Worm (Caenorhabditis elegans) whole organism, L4/young adult: ENCODE results near the gene ugt-11.

Source experiments
- W03F9.2 ChIP-seq: fragments of 150-350 bp; optimal IDR thresholded peaks from 2 replicates; lab custom pipeline; 2014; ENCODE audit warnings: missing biosample characterization, missing genetic modification characterization
- dao-5 ChIP-seq: sonication (generic microtip); optimal IDR thresholded peaks from 2 replicates; lab custom pipeline; 2016; ENCODE audit warnings: missing genotype, missing genetic modification characterization, moderate library complexity, missing compliant biosample characterization
- him-1 ChIP-seq: sonication (generic microtip); optimal IDR thresholded peaks from 2 replicates; lab custom pipeline; 2016; ENCODE audit warnings: missing genotype, missing genetic modification reagents, missing genetic modification characterization, missing compliant biosample characterization

ce11 chrV:4913853-4914252 is 19.0 kb upstream of the ugt-11 start:
- TF ChIP-seq him-1 (tag; lab: Kevin White, UChicago) (no peak), W03F9.2 (tag; lab: Kevin White, UChicago) (no peak), dao-5 (tag; lab: Kevin White, UChicago) (no peak)
